Fruit fly (Drosophila melanogaster) whole organism, embryonic: ENCODE measurements around the gene CG12123.

Source experiments
- Abd-B ChIP-seq: fragments of 200-800 bp; sonication (Bioruptor generic); optimal IDR thresholded peaks from 2 replicates; lab custom pipeline; 2018; ENCODE audit warnings: missing biosample characterization, mild to moderate bottlenecking, missing genetic modification characterization, moderate library complexity
- Ada2b ChIP-seq: fragments of 200-800 bp; sonication (Bioruptor generic); IDR thresholded peaks from 2 replicates; pipeline ENCODE4 v1.3.6; 2022; ENCODE audit warnings: missing biosample characterization, missing genetic modification characterization
- Aef1 ChIP-seq: fragments of 200-800 bp; sonication (Bioruptor generic); IDR thresholded peaks from 3 replicates; pipeline ENCODE4 v1.3.6; 2022; ENCODE audit warnings: missing biosample characterization, missing genetic modification characterization
- Bdp1 ChIP-seq: fragments of 200-800 bp; sonication (Bioruptor generic); optimal IDR thresholded peaks from 3 replicates; lab custom pipeline; 2016; ENCODE audit warnings: missing biosample characterization, missing genetic modification characterization
- Blimp-1 ChIP-seq: fragments of 200-800 bp; sonication (Bioruptor generic); optimal IDR thresholded peaks from 3 replicates; lab custom pipeline; 2018; ENCODE audit warnings: missing biosample characterization, missing genetic modification characterization, mild to moderate bottlenecking, moderate library complexity, missing genetic modification reagents
- CG10431 ChIP-seq: fragments of 200-800 bp; sonication (Bioruptor generic); optimal IDR thresholded peaks from 3 replicates; lab custom pipeline; 2018; ENCODE audit warnings: missing biosample characterization, mild to moderate bottlenecking, missing genetic modification characterization
- CG11456 ChIP-seq: fragments of 200-800 bp; sonication (Bioruptor generic); IDR thresholded peaks from 3 replicates; pipeline ENCODE4 v1.3.6; 2022; ENCODE audit warnings: missing biosample characterization, missing genetic modification characterization
- CG13894 ChIP-seq: fragments of 200-800 bp; sonication (Bioruptor generic); optimal IDR thresholded peaks from 3 replicates; lab custom pipeline; 2018; ENCODE audit warnings: missing biosample characterization, mild to moderate bottlenecking, missing genetic modification characterization, moderate library complexity
- CG17359 ChIP-seq: fragments of 200-800 bp; sonication (Bioruptor generic); optimal IDR thresholded peaks from 3 replicates; lab custom pipeline; 2018; ENCODE audit warnings: missing biosample characterization, mild to moderate bottlenecking, missing genetic modification characterization, moderate library complexity
- CG17912 ChIP-seq: fragments of 200-800 bp; sonication (Bioruptor generic); optimal IDR thresholded peaks from 2 replicates; lab custom pipeline; 2018; ENCODE audit warnings: missing biosample characterization, mild to moderate bottlenecking, missing genetic modification characterization
- CG32772 ChIP-seq: fragments of 200-800 bp; sonication (Bioruptor generic); IDR thresholded peaks from 2 replicates; pipeline ENCODE4 v1.3.6; 2022; ENCODE audit warnings: missing biosample characterization, missing genetic modification characterization
- CG3281 ChIP-seq: fragments of 200-800 bp; sonication (Bioruptor generic); optimal IDR thresholded peaks from 3 replicates; lab custom pipeline; 2017; ENCODE audit warnings: missing biosample characterization, mild to moderate bottlenecking, missing genetic modification characterization
- CG3407 ChIP-seq: fragments of 200-800 bp; sonication (Bioruptor generic); optimal IDR thresholded peaks from 2 replicates; lab custom pipeline; 2018; ENCODE audit warnings: missing biosample characterization, mild to moderate bottlenecking, missing genetic modification characterization
- CG34376 ChIP-seq: fragments of 200-800 bp; sonication (Bioruptor generic); optimal IDR thresholded peaks from 2 replicates; lab custom pipeline; 2018; ENCODE audit warnings: missing biosample characterization, mild to moderate bottlenecking, missing genetic modification characterization
- CG4424 ChIP-seq: fragments of 200-800 bp; sonication (Bioruptor generic); optimal IDR thresholded peaks from 3 replicates; lab custom pipeline; 2016; ENCODE audit warnings: missing biosample characterization, missing genetic modification characterization
- CG4707 ChIP-seq: fragments of 200-800 bp; sonication (Bioruptor generic); optimal IDR thresholded peaks from 2 replicates; lab custom pipeline; 2018; ENCODE audit warnings: missing biosample characterization, mild to moderate bottlenecking, missing genetic modification characterization, moderate library complexity
- CG6254 ChIP-seq: fragments of 200-800 bp; sonication (Bioruptor generic); optimal IDR thresholded peaks from 3 replicates; lab custom pipeline; 2017; ENCODE audit warnings: mild to moderate bottlenecking, missing biosample characterization, missing genetic modification reagents, missing genetic modification characterization
- CG7928 ChIP-seq: fragments of 200-800 bp; sonication (Bioruptor generic); optimal IDR thresholded peaks from 2 replicates; lab custom pipeline; 2017; ENCODE audit warnings: missing biosample characterization, mild to moderate bottlenecking, missing genetic modification characterization
- CG8388 ChIP-seq: fragments of 200-800 bp; sonication (Bioruptor generic); optimal IDR thresholded peaks from 2 replicates; lab custom pipeline; 2019; ENCODE audit warnings: missing biosample characterization, mild to moderate bottlenecking, missing genetic modification characterization, moderate library complexity
- CrebB ChIP-seq: fragments of 200-800 bp; sonication (Bioruptor generic); optimal IDR thresholded peaks from 3 replicates; lab custom pipeline; 2018; ENCODE audit warnings: missing biosample characterization, mild to moderate bottlenecking, missing genetic modification characterization
- Doc2 ChIP-seq: fragments of 200-800 bp; sonication (Bioruptor generic); IDR thresholded peaks from 2 replicates; pipeline ENCODE4 v1.3.6; 2022; ENCODE audit warnings: missing biosample characterization, missing genetic modification characterization
- Elba2 ChIP-seq: fragments of 200-800 bp; sonication (Bioruptor generic); optimal IDR thresholded peaks from 3 replicates; lab custom pipeline; 2016; ENCODE audit warnings: missing biosample characterization, missing genetic modification characterization
- HLH54F ChIP-seq: fragments of 200-800 bp; sonication (Bioruptor generic); optimal IDR thresholded peaks from 3 replicates; lab custom pipeline; 2016; ENCODE audit warnings: missing biosample characterization, missing genetic modification characterization
- MBD-R2 ChIP-seq: fragments of 200-800 bp; sonication (Bioruptor generic); IDR thresholded peaks from 2 replicates; pipeline ENCODE4 v1.3.6; 2022; ENCODE audit warnings: missing biosample characterization, missing genetic modification characterization
- NFAT ChIP-seq: fragments of 200-800 bp; sonication (Bioruptor generic); IDR thresholded peaks from 2 replicates; pipeline ENCODE4 v1.3.6; 2022; ENCODE audit warnings: missing biosample characterization, missing genetic modification characterization
- Rx ChIP-seq: fragments of 200-800 bp; sonication (Bioruptor generic); IDR thresholded peaks from 2 replicates; pipeline ENCODE4 v1.3.6; 2022; ENCODE audit warnings: missing biosample characterization, missing genetic modification characterization
- Spps ChIP-seq: fragments of 200-800 bp; sonication (Bioruptor generic); optimal IDR thresholded peaks from 2 replicates; lab custom pipeline; 2018; ENCODE audit warnings: missing biosample characterization, mild to moderate bottlenecking, missing genetic modification characterization
- Ssrp ChIP-seq: fragments of 200-800 bp; sonication (Bioruptor generic); optimal IDR thresholded peaks from 2 replicates; lab custom pipeline; 2018; ENCODE audit warnings: missing biosample characterization, mild to moderate bottlenecking, missing genetic modification characterization, moderate library complexity
- Vsx1 ChIP-seq: fragments of 200-800 bp; sonication (Bioruptor generic); optimal IDR thresholded peaks from 2 replicates; lab custom pipeline; 2017; ENCODE audit warnings: missing biosample characterization, mild to moderate bottlenecking, missing genetic modification characterization, missing genetic modification reagents
- al ChIP-seq: fragments of 200-800 bp; sonication (Bioruptor generic); IDR thresholded peaks from 2 replicates; pipeline ENCODE4 v1.3.6; 2022; ENCODE audit warnings: missing biosample characterization, missing genetic modification characterization
- bcd ChIP-seq: fragments of 200-800 bp; sonication (Bioruptor generic); optimal IDR thresholded peaks from 2 replicates; lab custom pipeline; 2017; ENCODE audit warnings: missing biosample characterization, mild to moderate bottlenecking, missing genetic modification characterization
- bigmax ChIP-seq: fragments of 200-800 bp; sonication (Bioruptor generic); optimal IDR thresholded peaks from 2 replicates; lab custom pipeline; 2018; ENCODE audit warnings: missing biosample characterization, mild to moderate bottlenecking, missing genetic modification characterization
- chinmo ChIP-seq: fragments of 200-800 bp; sonication (Bioruptor generic); IDR thresholded peaks from 4 replicates; pipeline ENCODE4 v1.3.6; 2022; ENCODE audit warnings: missing biosample characterization, missing genetic modification characterization; ENCODE audit not compliant: partially characterized antibody
- crol ChIP-seq: fragments of 200-800 bp; sonication (Bioruptor generic); IDR thresholded peaks from 2 replicates; pipeline ENCODE4 v1.3.6; 2022; ENCODE audit warnings: missing biosample characterization, missing genetic modification characterization
- dm ChIP-seq: fragments of 200-800 bp; sonication (Bioruptor generic); optimal IDR thresholded peaks from 3 replicates; lab custom pipeline; 2016; ENCODE audit warnings: missing biosample characterization, missing genetic modification characterization
- fd96Cb ChIP-seq: fragments of 200-800 bp; sonication (Bioruptor generic); optimal IDR thresholded peaks from 2 replicates; lab custom pipeline; 2018; ENCODE audit warnings: missing biosample characterization, mild to moderate bottlenecking, missing genetic modification characterization, moderate library complexity
- ftz-f1 ChIP-seq: fragments of 200-800 bp; sonication (Bioruptor generic); optimal IDR thresholded peaks from 2 replicates; lab custom pipeline; 2016; ENCODE audit warnings: missing biosample characterization, missing genetic modification characterization
- grau ChIP-seq: fragments of 200-800 bp; optimal IDR thresholded peaks from 3 replicates; lab custom pipeline; 2019; ENCODE audit warnings: missing biosample characterization, mild to moderate bottlenecking, missing genetic modification characterization, moderate library complexity
- hb ChIP-seq: fragments of 200-800 bp; sonication (Bioruptor generic); IDR thresholded peaks from 3 replicates; pipeline ENCODE4 v1.3.6; 2022; ENCODE audit warnings: missing biosample characterization, missing genetic modification characterization; ENCODE audit not compliant: partially characterized antibody
- kni ChIP-seq: fragments of 200-800 bp; sonication (Bioruptor generic); optimal IDR thresholded peaks from 3 replicates; lab custom pipeline; 2017; ENCODE audit warnings: mild to moderate bottlenecking, missing biosample characterization, missing genetic modification reagents, missing genetic modification characterization
- nmo ChIP-seq: fragments of 200-800 bp; sonication (Bioruptor generic); optimal IDR thresholded peaks from 2 replicates; lab custom pipeline; 2018; ENCODE audit warnings: missing biosample characterization, mild to moderate bottlenecking, missing genetic modification characterization, moderate library complexity
- oc ChIP-seq: fragments of 200-800 bp; sonication (Bioruptor generic); optimal IDR thresholded peaks from 2 replicates; lab custom pipeline; 2018; ENCODE audit warnings: missing biosample characterization, mild to moderate bottlenecking, missing genetic modification characterization, moderate library complexity
- otp ChIP-seq: fragments of 200-800 bp; sonication (Bioruptor generic); IDR thresholded peaks from 3 replicates; pipeline ENCODE4, ENCODE4 v1.3.6; 2022; ENCODE audit warnings: missing biosample characterization, missing genetic modification characterization
- ro ChIP-seq: fragments of 200-800 bp; sonication (Bioruptor generic); IDR thresholded peaks from 2 replicates; pipeline ENCODE4 v1.3.6; 2022; ENCODE audit warnings: missing biosample characterization, missing genetic modification characterization
- sd ChIP-seq: fragments of 200-800 bp; sonication (Bioruptor generic); optimal IDR thresholded peaks from 3 replicates; lab custom pipeline; 2018; ENCODE audit warnings: missing biosample characterization, mild to moderate bottlenecking, missing genetic modification characterization, moderate library complexity
- sens ChIP-seq: fragments of 200-800 bp; sonication (Bioruptor generic); peaks from one replicate; lab custom pipeline; 2016; ENCODE audit warnings: missing biosample characterization, missing genetic modification characterization
- slp2 ChIP-seq: fragments of 200-800 bp; sonication (Bioruptor generic); optimal IDR thresholded peaks from 2 replicates; lab custom pipeline; 2016; ENCODE audit warnings: missing biosample characterization, missing genetic modification characterization
- stc ChIP-seq: fragments of 200-800 bp; sonication (Bioruptor generic); IDR thresholded peaks from 2 replicates; pipeline ENCODE4 v1.3.6; 2022; ENCODE audit warnings: missing biosample characterization, missing genetic modification characterization
- tap ChIP-seq: fragments of 200-800 bp; optimal IDR thresholded peaks from 3 replicates; lab custom pipeline; 2019; ENCODE audit warnings: missing biosample characterization, mild to moderate bottlenecking, missing genetic modification characterization, moderate library complexity
- yki ChIP-seq: fragments of >200 bp; optimal IDR thresholded peaks from 3 replicates; lab custom pipeline; 2018

Gene CG12123

dm6 chrX:8444883-8445572 lies 2.9 kb upstream of the CG12123 start (continued):
- TF ChIP-seq Ssrp = peak; percentile 81
- no peak for TF ChIP-seq CG7928 (GFP tag; lab: Kevin White, UChicago)
- TF ChIP-seq chinmo (GFP tag; lab: Robert Waterston, UW) = no peak
- no peak for TF ChIP-seq bigmax (GFP tag; lab: Kevin White, UChicago)
- TF ChIP-seq fd96Cb (tag; lab: Kevin White, UChicago) = peak; percentile 72
- TF ChIP-seq Doc2 = no peak
- peak; percentile 28 for TF ChIP-seq sens
- TF ChIP-seq CG3407 (GFP tag; lab: Kevin White, UChicago) = no peak
- TF ChIP-seq yki (lab: Kevin White, UChicago) = no peak
- TF ChIP-seq CG3281 (GFP tag; lab: Kevin White, UChicago) = peak; percentile 24
- no peak for TF ChIP-seq CG10431
- TF ChIP-seq CG13894 (tag; lab: Kevin White, UChicago) = no peak
- peak; percentile 32 for TF ChIP-seq Abd-B (GFP tag; lab: Kevin White, UChicago)
- TF ChIP-seq Bdp1 (GFP tag; lab: Kevin White, UChicago) = no peak
- TF ChIP-seq al (GFP tag; lab: Robert Waterston, UW) = no peak
- no peak for TF ChIP-seq ftz-f1 (GFP tag; lab: Kevin White, UChicago)
- no peak for TF ChIP-seq slp2 (GFP tag; lab: Kevin White, UChicago)
- TF ChIP-seq NFAT (GFP tag; lab: Robert Waterston, UW) = no peak
- peak; percentile 60 for TF ChIP-seq CG17359 (tag; lab: Kevin White, UChicago)
- TF ChIP-seq Ada2b (GFP tag; lab: Robert Waterston, UW) = no peak
- TF ChIP-seq Elba2 (GFP tag; lab: Kevin White, UChicago) = no peak
- no peak for TF ChIP-seq CG4707 (GFP tag; lab: Kevin White, UChicago)
- TF ChIP-seq stc (GFP tag; lab: Robert Waterston, UW) = peak; percentile 65
- TF ChIP-seq Blimp-1 = peak; percentile 66
- no peak for TF ChIP-seq kni (GFP tag; lab: Kevin White, UChicago)
- peak; percentile 81 for TF ChIP-seq grau
- peak; percentile 79 for TF ChIP-seq nmo
- TF ChIP-seq sd (tag; lab: Kevin White, UChicago) = peak; percentile 20
- peak; percentile 40; the same call in 1 of the 2 replicates for TF ChIP-seq CG32772 (GFP tag; lab: Robert Waterston, UW)
- TF ChIP-seq bcd (GFP tag; lab: Kevin White, UChicago) = no peak
- no peak for TF ChIP-seq Aef1 (GFP tag; lab: Robert Waterston, UW)
- peak; percentile 14; the same call in 1 of the 2 replicates for TF ChIP-seq ro (GFP tag; lab: Robert Waterston, UW)
- peak; percentile 49 for TF ChIP-seq CG4424 (GFP tag; lab: Kevin White, UChicago)
- peak; percentile 24 for TF ChIP-seq CG34376 (GFP tag; lab: Kevin White, UChicago)
- no peak for TF ChIP-seq Vsx1 (GFP tag; lab: Kevin White, UChicago)
- TF ChIP-seq CrebB (tag; lab: Kevin White, UChicago) = no peak
- TF ChIP-seq oc = peak; percentile 14
- no peak for TF ChIP-seq crol (GFP tag; lab: Robert Waterston, UW)
- TF ChIP-seq Spps (tag; lab: Kevin White, UChicago) = peak; percentile 61
- TF ChIP-seq hb (GFP tag; lab: Robert Waterston, UW) = no peak
- no peak for TF ChIP-seq otp (GFP tag; lab: Robert Waterston, UW)
- no peak for TF ChIP-seq CG11456 (GFP tag; lab: Robert Waterston, UW)
- TF ChIP-seq Rx (GFP tag; lab: Robert Waterston, UW) = no peak
- no peak for TF ChIP-seq HLH54F (GFP tag; lab: Kevin White, UChicago)
- peak; percentile 22; the same call in 1 of the 2 replicates for TF ChIP-seq MBD-R2
- peak; percentile 72 for TF ChIP-seq CG8388 (GFP tag; lab: Kevin White, UChicago)
- peak; percentile 25 for TF ChIP-seq CG6254 (GFP tag; lab: Kevin White, UChicago)
- no peak for TF ChIP-seq dm (GFP tag; lab: Kevin White, UChicago)
- TF ChIP-seq tap (tag; lab: Kevin White, UChicago) = peak; percentile 36
- TF ChIP-seq CG17912 (GFP tag; lab: Kevin White, UChicago) = no peak
